Worm (Caenorhabditis elegans) whole organism, L1 larva: ENCODE measurements around the gene clc-22.
A peak's percentile ranks its signal among the peaks of the same experiment; 100 is the strongest.

Experiments used
- C04F5.9 ChIP-seq: sonication (generic microtip); optimal IDR thresholded peaks from 2 replicates; lab custom pipeline; 2016; ENCODE audit warnings: missing genetic modification characterization, missing compliant biosample characterization
- C16A3.4 ChIP-seq: fragments of 150-350 bp; optimal IDR thresholded peaks from 2 replicates; lab custom pipeline; 2014; ENCODE audit warnings: missing biosample characterization, missing genetic modification characterization
- C34B4.2 ChIP-seq: sonication (generic microtip); optimal IDR thresholded peaks from 2 replicates; lab custom pipeline; 2017; ENCODE audit warnings: mild to moderate bottlenecking, missing genetic modification characterization, missing compliant biosample characterization
- aha-1 ChIP-seq: fragments of 150-350 bp; optimal IDR thresholded peaks from 2 replicates; lab custom pipeline; 2014; ENCODE audit warnings: missing biosample characterization, missing genetic modification characterization
- ceh-8 ChIP-seq: fragments of 200-800 bp; sonication (Bioruptor generic); optimal IDR thresholded peaks from 2 replicates; lab custom pipeline; 2018; ENCODE audit warnings: mild to moderate bottlenecking, missing genetic modification characterization, moderate library complexity, missing compliant biosample characterization
- ceh-88 ChIP-seq: fragments of 200-800 bp; sonication (Bioruptor generic); IDR thresholded peaks from 2 replicates; pipeline ENCODE4 v1.3.6; 2022; ENCODE audit warnings: missing genetic modification characterization, missing compliant biosample characterization
- dsc-1 ChIP-seq: sonication (generic microtip); optimal IDR thresholded peaks from 2 replicates; lab custom pipeline; 2016; ENCODE audit warnings: mild to moderate bottlenecking, missing genetic modification characterization, missing compliant biosample characterization
- efl-1 ChIP-seq, 4 experiments: fragments of 150-350 bp; optimal IDR thresholded peaks in 3 of 4; peaks in 1 of 4; 1 replicate in 1 of 4; 2 replicates in 3 of 4; lab custom pipeline; 2014; ENCODE audit warnings: missing biosample characterization in 2 of 4, missing genetic modification characterization in 2 of 4, missing genetic modification reagents in 2 of 4
- efl-3 ChIP-seq: fragments of 200-800 bp; sonication (Bioruptor generic); optimal IDR thresholded peaks from 2 replicates; lab custom pipeline; 2018; ENCODE audit warnings: mild to moderate bottlenecking, missing genetic modification characterization, missing compliant biosample characterization
- egl-13 ChIP-seq: sonication (generic microtip); optimal IDR thresholded peaks from 2 replicates; lab custom pipeline; 2016; ENCODE audit warnings: missing genotype, missing genetic modification reagents, missing genetic modification characterization, missing compliant biosample characterization
- egl-27 ChIP-seq, 2 experiments: fragments of 150-350 bp in 1 of 2; sonication (generic microtip); optimal IDR thresholded peaks; 3 replicates each; lab custom pipeline; 2017 to 2018; ENCODE audit warnings: missing biosample characterization in 2 of 2, missing genetic modification characterization in 2 of 2, missing genetic modification reagents in 2 of 2
- elt-3 ChIP-seq, 6 experiments: fragments of 150-350 bp in 1 of 6; sonication (generic microtip); optimal IDR thresholded peaks; 2 replicates each; lab custom pipeline; 2017 to 2018; ENCODE audit warnings: missing biosample characterization in 6 of 6, missing genetic modification characterization in 6 of 6, inconsistent platforms in 1 of 6
- fkh-10 ChIP-seq: sonication (generic microtip); optimal IDR thresholded peaks from 2 replicates; lab custom pipeline; 2017; ENCODE audit warnings: missing biosample characterization, missing genetic modification reagents, missing genetic modification characterization
- fkh-4 ChIP-seq: sonication (generic microtip); optimal IDR thresholded peaks from 2 replicates; lab custom pipeline; 2016; ENCODE audit warnings: missing compliant biosample characterization, missing genetic modification characterization, borderline replicate concordance
- fos-1 ChIP-seq: fragments of 150-350 bp; optimal IDR thresholded peaks from 2 replicates; lab custom pipeline; 2014; ENCODE audit warnings: missing biosample characterization, missing genetic modification characterization
- grh-1 ChIP-seq: fragments of 200-800 bp; sonication (Bioruptor generic); IDR thresholded peaks from 2 replicates; pipeline ENCODE4 v1.3.6; 2022; ENCODE audit warnings: missing genetic modification reagents, missing genetic modification characterization, missing compliant biosample characterization
- hlh-17 ChIP-seq: fragments of 200-800 bp; sonication (Bioruptor generic); optimal IDR thresholded peaks from 2 replicates; lab custom pipeline; 2018; ENCODE audit warnings: missing genetic modification characterization, mild to moderate bottlenecking, missing compliant biosample characterization, moderate library complexity, borderline replicate concordance
- hlh-4 ChIP-seq: sonication (generic microtip); optimal IDR thresholded peaks from 2 replicates; lab custom pipeline; 2016; ENCODE audit warnings: mild to moderate bottlenecking, missing genetic modification characterization, missing compliant biosample characterization
- isw-1 ChIP-seq: fragments of 200-800 bp; sonication (Bioruptor generic); IDR thresholded peaks from 2 replicates; pipeline ENCODE4 v1.3.6; 2022; ENCODE audit warnings: missing genetic modification characterization, missing compliant biosample characterization
- jun-1 ChIP-seq: fragments of 150-350 bp; optimal IDR thresholded peaks from 2 replicates; lab custom pipeline; 2014; ENCODE audit warnings: missing biosample characterization, missing genetic modification reagents, missing genetic modification characterization
- lin-14 ChIP-seq: fragments of 200-800 bp; sonication (Bioruptor generic); optimal IDR thresholded peaks from 2 replicates; lab custom pipeline; 2018; ENCODE audit warnings: mild to moderate bottlenecking, missing genetic modification characterization, moderate library complexity, missing compliant biosample characterization
- lin-39 ChIP-seq: fragments of 150-350 bp; optimal IDR thresholded peaks from 2 replicates; lab custom pipeline; 2014; ENCODE audit warnings: missing biosample characterization, missing genetic modification reagents, missing genetic modification characterization
- lir-3 ChIP-seq: sonication (generic microtip); optimal IDR thresholded peaks from 2 replicates; lab custom pipeline; 2016; ENCODE audit warnings: mild to moderate bottlenecking, missing genetic modification characterization, moderate library complexity, missing compliant biosample characterization; ENCODE audit not compliant: poor library complexity
- lsy-2 ChIP-seq, 2 experiments: fragments of 150-350 bp; optimal IDR thresholded peaks; 2 replicates each; lab custom pipeline; 2014; ENCODE audit warnings: missing biosample characterization in 2 of 2, missing genetic modification characterization in 2 of 2
- mab-9 ChIP-seq: fragments of 200-800 bp; sonication (Bioruptor generic); IDR thresholded peaks from 2 replicates; pipeline ENCODE4 v1.3.6; 2022; ENCODE audit warnings: missing genetic modification reagents, missing genetic modification characterization, missing compliant biosample characterization
- mdl-1 ChIP-seq, 2 experiments: fragments of 150-350 bp; optimal IDR thresholded peaks; 2 replicates each; lab custom pipeline; 2014 to 2017; ENCODE audit warnings: missing biosample characterization in 2 of 2, missing genetic modification characterization in 2 of 2, inconsistent platforms in 1 of 2
- nhr-11 ChIP-seq: fragments of 150-350 bp; optimal IDR thresholded peaks from 2 replicates; lab custom pipeline; 2014; ENCODE audit warnings: missing biosample characterization, missing genetic modification characterization
- nhr-19 ChIP-seq: fragments of 200-800 bp; sonication (Bioruptor generic); conservative IDR thresholded peaks from 2 replicates; pipeline ENCODE4 v1.3.6; 2022; ENCODE audit warnings: missing genetic modification characterization, missing compliant biosample characterization
- nhr-20 ChIP-seq: sonication (generic microtip); optimal IDR thresholded peaks from 2 replicates; lab custom pipeline; 2016; ENCODE audit warnings: mild to moderate bottlenecking, missing genetic modification characterization, missing compliant biosample characterization
- nhr-28 ChIP-seq: fragments of 150-350 bp; optimal IDR thresholded peaks from 2 replicates; lab custom pipeline; 2014; ENCODE audit warnings: missing biosample characterization, missing genetic modification characterization
- nhr-71 ChIP-seq: sonication (generic microtip); optimal IDR thresholded peaks from 2 replicates; lab custom pipeline; 2016; ENCODE audit warnings: mild to moderate bottlenecking, missing genetic modification characterization, moderate library complexity, missing compliant biosample characterization
- nhr-76 ChIP-seq: sonication (generic microtip); optimal IDR thresholded peaks from 2 replicates; lab custom pipeline; 2017; ENCODE audit warnings: missing biosample characterization, missing genetic modification characterization
- nhr-77 ChIP-seq: fragments of 150-350 bp; optimal IDR thresholded peaks from 2 replicates; lab custom pipeline; 2014; ENCODE audit warnings: missing biosample characterization, missing genetic modification characterization
- nhr-84 ChIP-seq: sonication (generic microtip); optimal IDR thresholded peaks from 2 replicates; lab custom pipeline; 2017; ENCODE audit warnings: missing biosample characterization, missing genetic modification characterization
- nhr-85 ChIP-seq: sonication (generic microtip); peaks from one replicate; lab custom pipeline; 2016; ENCODE audit warnings: missing genetic modification characterization, inconsistent platforms, missing compliant biosample characterization
- rnt-1 ChIP-seq: sonication (generic microtip); optimal IDR thresholded peaks from 2 replicates; lab custom pipeline; 2016; ENCODE audit warnings: mild to moderate bottlenecking, missing genetic modification characterization, moderate library complexity, missing compliant biosample characterization
- skn-1 ChIP-seq: fragments of 150-350 bp; optimal IDR thresholded peaks from 2 replicates; lab custom pipeline; 2014; ENCODE audit warnings: missing biosample characterization, missing genetic modification characterization
- snpc-4 ChIP-seq: fragments of 150-350 bp; optimal IDR thresholded peaks from 2 replicates; lab custom pipeline; 2014; ENCODE audit warnings: missing biosample characterization, missing genetic modification characterization
- sox-4 ChIP-seq: sonication (generic microtip); optimal IDR thresholded peaks from 2 replicates; lab custom pipeline; 2016; ENCODE audit warnings: missing genetic modification characterization, missing compliant biosample characterization
- sptf-1 ChIP-seq: fragments of 150-350 bp; optimal IDR thresholded peaks from 2 replicates; lab custom pipeline; 2014; ENCODE audit warnings: missing biosample characterization, missing genetic modification characterization
- swsn-7 ChIP-seq: sonication (generic microtip); optimal IDR thresholded peaks from 2 replicates; lab custom pipeline; 2016; ENCODE audit warnings: missing genetic modification characterization, missing compliant biosample characterization
- unc-62 ChIP-seq: fragments of 150-350 bp; optimal IDR thresholded peaks from 2 replicates; lab custom pipeline; 2014; ENCODE audit warnings: missing biosample characterization, missing genetic modification reagents, missing genetic modification characterization
- unc-86 ChIP-seq: sonication (generic microtip); optimal IDR thresholded peaks from 2 replicates; lab custom pipeline; 2016; ENCODE audit warnings: missing genetic modification characterization, missing compliant biosample characterization
- xbp-1 ChIP-seq: sonication (generic microtip); optimal IDR thresholded peaks from 2 replicates; lab custom pipeline; 2016; ENCODE audit warnings: missing genetic modification characterization, missing compliant biosample characterization
- zag-1 ChIP-seq: fragments of 150-350 bp; optimal IDR thresholded peaks from 2 replicates; lab custom pipeline; 2014; ENCODE audit warnings: missing biosample characterization, missing genetic modification characterization
- zip-4 ChIP-seq: fragments of 200-800 bp; sonication (Bioruptor generic); optimal IDR thresholded peaks from 2 replicates; lab custom pipeline; 2018; ENCODE audit warnings: mild to moderate bottlenecking, missing genetic modification characterization, moderate library complexity, missing compliant biosample characterization
- ztf-11 ChIP-seq, 2 experiments: sonication (generic microtip); optimal IDR thresholded peaks; 2 replicates each; lab custom pipeline; 2016 to 2017; ENCODE audit warnings: missing genetic modification characterization in 2 of 2, missing biosample characterization in 1 of 2, missing compliant biosample characterization in 1 of 2
- ztf-4 ChIP-seq: fragments of 150-350 bp; optimal IDR thresholded peaks from 2 replicates; lab custom pipeline; 2014; ENCODE audit warnings: missing biosample characterization, missing genetic modification characterization

clc-22 gene

ce11 chrII:4040066-4040465 lies 44.2 kb upstream of the clc-22 start:
- TF ChIP-seq nhr-28 (tag; lab: Kevin White, UChicago) (no peak), ztf-4 (tag; lab: Kevin White, UChicago) (no peak), isw-1 (GFP tag; lab: Robert Waterston, UW) (no peak), C34B4.2 (tag; lab: Kevin White, UChicago) (no peak), ceh-8 (GFP tag; lab: Kevin White, UChicago) (no peak), jun-1 (tag; lab: Kevin White, UChicago) (no peak), fkh-10 (GFP tag; lab: Kevin White, UChicago) (no peak), hlh-17 (GFP tag; lab: Kevin White, UChicago) (no peak), lir-3 (tag; lab: Kevin White, UChicago) (no peak), lin-14 (GFP tag; lab: Kevin White, UChicago) (no peak), fkh-4 (tag; lab: Kevin White, UChicago) (no peak), sox-4 (tag; lab: Kevin White, UChicago) (no peak), nhr-85 (tag; lab: Kevin White, UChicago) (no peak), elt-3 (tag; optimal IDR thresholded peaks at IDR 0.05; lab: Kevin White, UChicago) (no peak), fos-1 (no peak), unc-86 (tag; lab: Kevin White, UChicago) (no peak), nhr-71 (tag; lab: Kevin White, UChicago) (no peak), hlh-4 (no peak), lin-39 (no peak)

- TF ChIP-seq zag-1 (tag; lab: Kevin White, UChicago) = no peak
- TF ChIP-seq rnt-1 (tag; lab: Kevin White, UChicago) = peak; percentile 52
- TF ChIP-seq lsy-2 (tag; optimal IDR thresholded peaks at IDR 0.05; lab: Kevin White, UChicago) = peak in 1 of 2 experiments; percentile 27
- TF ChIP-seq zip-4 = no peak
- no peak for TF ChIP-seq grh-1 (GFP tag; lab: Robert Waterston, UW)
- no peak for TF ChIP-seq nhr-77
- TF ChIP-seq egl-27 (tag; optimal IDR thresholded peaks at IDR 0.05; lab: Kevin White, UChicago) = no peak
- TF ChIP-seq ceh-88 (GFP tag; lab: Robert Waterston, UW) = no peak
- no peak for TF ChIP-seq lir-3 (tag; lab: Kevin White, UChicago)
- TF ChIP-seq nhr-71 (tag; lab: Kevin White, UChicago) = peak; percentile 13
- TF ChIP-seq dsc-1 (tag; lab: Kevin White, UChicago) = peak; percentile 31
- TF ChIP-seq sox-4 (tag; lab: Kevin White, UChicago) = no peak
- TF ChIP-seq C16A3.4 (tag; lab: Kevin White, UChicago) = no peak
- TF ChIP-seq efl-3 = no peak
- TF ChIP-seq mdl-1 (tag; optimal IDR thresholded peaks at IDR 0.05; lab: Kevin White, UChicago) = no peak
- peak; percentile 45 for TF ChIP-seq lin-14 (GFP tag; lab: Kevin White, UChicago)
- TF ChIP-seq nhr-76 (tag; lab: Kevin White, UChicago) = no peak
- TF ChIP-seq ztf-4 (tag; lab: Kevin White, UChicago) = no peak
- TF ChIP-seq egl-13 (tag; lab: Kevin White, UChicago) = no peak
- TF ChIP-seq xbp-1 (tag; lab: Kevin White, UChicago) = no peak
- TF ChIP-seq swsn-7 = no peak
- TF ChIP-seq nhr-11 (tag; lab: Kevin White, UChicago) = no peak
- no peak for TF ChIP-seq jun-1 (tag; lab: Kevin White, UChicago)
- no peak for TF ChIP-seq lin-39
- TF ChIP-seq nhr-20 (tag; lab: Kevin White, UChicago) = no peak
- TF ChIP-seq ztf-11 (tag; optimal IDR thresholded peaks at IDR 0.05; lab: Kevin White, UChicago) = no peak
- TF ChIP-seq C34B4.2 (tag; lab: Kevin White, UChicago) = no peak
- TF ChIP-seq unc-62 (GFP tag; lab: Kevin White, UChicago) = no peak
- TF ChIP-seq elt-3 (tag; optimal IDR thresholded peaks at IDR 0.05; lab: Kevin White, UChicago) = no peak
- TF ChIP-seq sptf-1 (tag; lab: Kevin White, UChicago) = no peak
- no peak for TF ChIP-seq ceh-8 (GFP tag; lab: Kevin White, UChicago)
- TF ChIP-seq skn-1 = no peak
- 0 out of 2 replicates have a peak, but pooled peaks have one; percentile 10 for TF ChIP-seq nhr-19 (GFP tag; lab: Robert Waterston, UW)
- no peak for TF ChIP-seq mab-9 (GFP tag; lab: Robert Waterston, UW)
- no peak for TF ChIP-seq hlh-4
- no peak for TF ChIP-seq C04F5.9 (tag; lab: Kevin White, UChicago)
- peak in 1 of 2 experiments; percentile 10 for TF ChIP-seq efl-1 (optimal IDR thresholded peaks at IDR 0.05; lab: Kevin White, UChicago)
- peak in 1 of 2 experiments; percentile 41 for TF ChIP-seq efl-1 (GFP tag; optimal IDR thresholded peaks at IDR 0.05 in 1 of 2; lab: Kevin White, UChicago)
- no peak for TF ChIP-seq aha-1 (tag; lab: Kevin White, UChicago)
- TF ChIP-seq nhr-84 (tag; lab: Kevin White, UChicago) = no peak
- no peak for TF ChIP-seq hlh-17 (GFP tag; lab: Kevin White, UChicago)
- no peak for TF ChIP-seq snpc-4 (tag; lab: Kevin White, UChicago)
These were observed 42.7 kb upstream of the clc-22 start, which contains the start of gene pqn-48 for ce11 chrII:4038541-4038940. Gene pqn-48, plus strand, starts transcription at chrII:4038884.
